Fruit fly (Drosophila melanogaster) whole organism, embryonic: Measurements from ENCODE around the gene lectin-21Ca.
A peak's percentile ranks its signal among the peaks of the same experiment; 100 is the strongest.

ENCODE experiments used
- Ada2b ChIP-seq: fragments of 200-800 bp; sonication (Bioruptor generic); IDR thresholded peaks from 2 replicates; pipeline ENCODE4 v1.3.6; 2022; ENCODE audit warnings: missing biosample characterization, missing genetic modification characterization
- Adf1 ChIP-seq: fragments of 200-800 bp; sonication (Bioruptor generic); IDR thresholded peaks from 2 replicates; pipeline ENCODE4 v1.3.6; 2022; ENCODE audit warnings: missing biosample characterization, missing genetic modification characterization
- B-H2 ChIP-seq: fragments of 200-800 bp; sonication (Bioruptor generic); optimal IDR thresholded peaks from 2 replicates; lab custom pipeline; 2018; ENCODE audit warnings: missing biosample characterization, mild to moderate bottlenecking, missing genetic modification characterization
- CG1024 ChIP-seq: fragments of 200-800 bp; sonication (Bioruptor generic); IDR thresholded peaks from 2 replicates; pipeline ENCODE4 v1.3.6; 2022; ENCODE audit warnings: missing biosample characterization, missing genetic modification characterization
- CG11456 ChIP-seq: fragments of 200-800 bp; sonication (Bioruptor generic); IDR thresholded peaks from 3 replicates; pipeline ENCODE4 v1.3.6; 2022; ENCODE audit warnings: missing biosample characterization, missing genetic modification characterization
- CG11504 ChIP-seq: fragments of 200-800 bp; sonication (Bioruptor generic); optimal IDR thresholded peaks from 3 replicates; lab custom pipeline; 2019; ENCODE audit warnings: missing biosample characterization, mild to moderate bottlenecking, missing genetic modification characterization, moderate library complexity
- CG1233 ChIP-seq: fragments of 200-800 bp; sonication (Bioruptor generic); optimal IDR thresholded peaks from 4 replicates; lab custom pipeline; 2018; ENCODE audit warnings: missing biosample characterization, mild to moderate bottlenecking, missing genetic modification characterization
- CG13775 ChIP-seq: fragments of 200-800 bp; sonication (Bioruptor generic); optimal IDR thresholded peaks from 3 replicates; lab custom pipeline; 2017; ENCODE audit warnings: missing biosample characterization, mild to moderate bottlenecking, missing genetic modification characterization
- CG16815 ChIP-seq: fragments of 200-800 bp; sonication (Bioruptor generic); optimal IDR thresholded peaks from 3 replicates; lab custom pipeline; 2017; ENCODE audit warnings: missing biosample characterization, mild to moderate bottlenecking, missing genetic modification characterization
- CG17328 ChIP-seq: fragments of 200-800 bp; sonication (Bioruptor generic); IDR thresholded peaks from 2 replicates; pipeline ENCODE4 v1.3.6; 2022; ENCODE audit warnings: missing biosample characterization, missing genetic modification characterization
- CG17612 ChIP-seq: fragments of 200-800 bp; sonication (Bioruptor generic); IDR thresholded peaks from 2 replicates; pipeline ENCODE4 v1.3.6; 2022; ENCODE audit warnings: missing biosample characterization, missing genetic modification characterization
- CG17829 ChIP-seq: fragments of 200-800 bp; optimal IDR thresholded peaks from 2 replicates; lab custom pipeline; 2019; ENCODE audit warnings: missing biosample characterization, mild to moderate bottlenecking, missing genetic modification characterization, moderate library complexity
- CG18764 ChIP-seq: fragments of 200-800 bp; sonication (Bioruptor generic); optimal IDR thresholded peaks from 3 replicates; lab custom pipeline; 2016; ENCODE audit warnings: missing biosample characterization, missing genetic modification characterization
- CG2116 ChIP-seq: fragments of 200-800 bp; sonication (Bioruptor generic); optimal IDR thresholded peaks from 3 replicates; lab custom pipeline; 2018; ENCODE audit warnings: missing biosample characterization, mild to moderate bottlenecking, missing genetic modification characterization
- CG2202 ChIP-seq: fragments of 200-800 bp; sonication (Bioruptor generic); optimal IDR thresholded peaks from 2 replicates; lab custom pipeline; 2018; ENCODE audit warnings: missing biosample characterization, mild to moderate bottlenecking, missing genetic modification characterization
- CG30403 ChIP-seq: fragments of 200-800 bp; sonication (Bioruptor generic); optimal IDR thresholded peaks from 3 replicates; lab custom pipeline; 2016; ENCODE audit warnings: missing biosample characterization, missing genetic modification characterization
- CG31441 ChIP-seq: fragments of 200-800 bp; sonication (Bioruptor generic); IDR thresholded peaks from 2 replicates; pipeline ENCODE4 v1.3.6; 2022; ENCODE audit warnings: missing biosample characterization, missing genetic modification characterization
- CG33557 ChIP-seq: fragments of 200-800 bp; sonication (Bioruptor generic); optimal IDR thresholded peaks from 2 replicates; lab custom pipeline; 2019; ENCODE audit warnings: missing biosample characterization, mild to moderate bottlenecking, missing genetic modification characterization, moderate library complexity
- CG3847 ChIP-seq: fragments of 200-800 bp; sonication (Bioruptor generic); IDR thresholded peaks from 2 replicates; pipeline ENCODE4 v1.3.6; 2022; ENCODE audit warnings: missing biosample characterization, missing genetic modification characterization
- CG4424 ChIP-seq: fragments of 200-800 bp; sonication (Bioruptor generic); optimal IDR thresholded peaks from 3 replicates; lab custom pipeline; 2016; ENCODE audit warnings: missing biosample characterization, missing genetic modification characterization
- CG6654 ChIP-seq: fragments of 200-800 bp; sonication (Bioruptor generic); optimal IDR thresholded peaks from 2 replicates; lab custom pipeline; 2017; ENCODE audit warnings: missing biosample characterization, mild to moderate bottlenecking, missing genetic modification characterization
- CG8281 ChIP-seq: fragments of 200-800 bp; sonication (Bioruptor generic); optimal IDR thresholded peaks from 2 replicates; lab custom pipeline; 2018; ENCODE audit warnings: missing biosample characterization, mild to moderate bottlenecking, missing genetic modification characterization, moderate library complexity
- CG9609 ChIP-seq: fragments of 200-800 bp; sonication (Bioruptor generic); optimal IDR thresholded peaks from 3 replicates; lab custom pipeline; 2016; ENCODE audit warnings: missing biosample characterization, missing genetic modification characterization
- CHES-1-like ChIP-seq: fragments of 200-800 bp; sonication (Bioruptor generic); optimal IDR thresholded peaks from 2 replicates; lab custom pipeline; 2016; ENCODE audit warnings: missing biosample characterization, missing genetic modification characterization
- Dll ChIP-seq: fragments of 200-800 bp; sonication (Bioruptor generic); IDR thresholded peaks from 4 replicates; pipeline ENCODE4 v1.3.6; 2022; ENCODE audit warnings: missing biosample characterization, missing genetic modification characterization; ENCODE audit not compliant: partially characterized antibody
- Gsc ChIP-seq: fragments of 200-800 bp; sonication (Bioruptor generic); IDR thresholded peaks from 2 replicates; pipeline ENCODE4 v1.3.6; 2022; ENCODE audit warnings: missing biosample characterization, missing genetic modification characterization
- Hsf ChIP-seq: fragments of 200-800 bp; sonication (Bioruptor generic); optimal IDR thresholded peaks from 3 replicates; lab custom pipeline; 2016; ENCODE audit warnings: missing biosample characterization, missing genetic modification characterization
- NC2α ChIP-seq: fragments of 200-800 bp; sonication (Bioruptor generic); optimal IDR thresholded peaks from 2 replicates; lab custom pipeline; 2016; ENCODE audit warnings: missing biosample characterization, missing genetic modification characterization
- NC2β ChIP-seq: fragments of 200-800 bp; sonication (Bioruptor generic); optimal IDR thresholded peaks from 2 replicates; lab custom pipeline; 2016; ENCODE audit warnings: missing biosample characterization, missing genetic modification characterization
- Nf-YA ChIP-seq: fragments of 200-800 bp; sonication (Bioruptor generic); IDR thresholded peaks from 2 replicates; pipeline ENCODE4 v1.3.6; 2022; ENCODE audit warnings: missing biosample characterization, missing genetic modification characterization
- ab ChIP-seq: fragments of 200-800 bp; sonication (Bioruptor generic); optimal IDR thresholded peaks from 2 replicates; lab custom pipeline; 2016; ENCODE audit warnings: missing biosample characterization, missing genetic modification characterization
- bsh ChIP-seq, 2 experiments: fragments of 200-800 bp; sonication (Bioruptor generic); optimal IDR thresholded peaks; 2 replicates each; lab custom pipeline; 2017 to 2018; ENCODE audit warnings: mild to moderate bottlenecking in 2 of 2, missing biosample characterization in 2 of 2, missing genetic modification characterization in 2 of 2, moderate library complexity in 1 of 2
- cato ChIP-seq: fragments of 200-800 bp; sonication (Bioruptor generic); optimal IDR thresholded peaks from 2 replicates; lab custom pipeline; 2016; ENCODE audit warnings: missing biosample characterization, missing genetic modification characterization, borderline replicate concordance
- chif ChIP-seq, 2 experiments: fragments of 200-800 bp; sonication (Bioruptor generic); optimal IDR thresholded peaks; 3 replicates each; lab custom pipeline; 2016; ENCODE audit warnings: missing biosample characterization in 2 of 2, missing genetic modification characterization in 2 of 2
- ci ChIP-seq: fragments of 200-800 bp; sonication (Bioruptor generic); IDR thresholded peaks from 3 replicates; pipeline ENCODE4 v1.3.6; 2022; ENCODE audit warnings: missing biosample characterization, missing genetic modification characterization
- croc ChIP-seq: fragments of 200-800 bp; sonication (Bioruptor generic); conservative IDR thresholded peaks from 3 replicates; pipeline ENCODE4 v1.3.6; 2022; ENCODE audit warnings: missing biosample characterization, missing genetic modification characterization
- ems ChIP-seq: fragments of 200-800 bp; sonication (Bioruptor generic); optimal IDR thresholded peaks from 3 replicates; lab custom pipeline; 2016; ENCODE audit warnings: missing biosample characterization, missing genetic modification characterization
- fd102C ChIP-seq: fragments of 200-800 bp; sonication (Bioruptor generic); optimal IDR thresholded peaks from 2 replicates; lab custom pipeline; 2018; ENCODE audit warnings: missing biosample characterization, mild to moderate bottlenecking, missing genetic modification characterization, moderate library complexity
- gem ChIP-seq: fragments of 200-800 bp; sonication (Bioruptor generic); optimal IDR thresholded peaks from 2 replicates; lab custom pipeline; 2019; ENCODE audit warnings: missing biosample characterization, mild to moderate bottlenecking, missing genetic modification characterization, moderate library complexity
- gsb-n ChIP-seq: fragments of 200-800 bp; sonication (Bioruptor generic); optimal IDR thresholded peaks from 3 replicates; lab custom pipeline; 2018; ENCODE audit warnings: missing biosample characterization, mild to moderate bottlenecking, missing genetic modification characterization
- ken ChIP-seq: fragments of 200-800 bp; sonication (Bioruptor generic); IDR thresholded peaks from 3 replicates; pipeline ENCODE4 v1.3.6; 2022; ENCODE audit warnings: missing biosample characterization, missing genetic modification characterization
- lov ChIP-seq, 2 experiments: fragments of 200-800 bp in 1 of 2; fragments of >200 bp in 1 of 2; sonication (Bioruptor generic) in 1 of 2; IDR thresholded peaks in 1 of 2; optimal IDR thresholded peaks in 1 of 2; 2 replicates in 1 of 2; 3 replicates in 1 of 2; pipeline versions ENCODE4 v1.3.6 to Lab custom; 2017 to 2022; ENCODE audit warnings: missing biosample characterization in 1 of 2, missing genetic modification characterization in 1 of 2
- maf-S ChIP-seq: fragments of 200-800 bp; sonication (Bioruptor generic); optimal IDR thresholded peaks from 2 replicates; lab custom pipeline; 2016; ENCODE audit warnings: missing biosample characterization, missing genetic modification characterization
- onecut ChIP-seq: fragments of 200-800 bp; sonication (Bioruptor generic); IDR thresholded peaks from 2 replicates; pipeline ENCODE4 v1.3.6; 2022; ENCODE audit warnings: missing biosample characterization, missing genetic modification characterization
- prd ChIP-seq, 3 experiments: fragments of >200 bp in 2 of 3; fragments of 200-800 bp in 1 of 3; sonication (Bioruptor generic) in 1 of 3; optimal IDR thresholded peaks in 2 of 3; IDR thresholded peaks in 1 of 3; 2 replicates in 2 of 3; 3 replicates in 1 of 3; pipeline versions ENCODE4 v1.3.6 to Lab custom; 2017 to 2022; ENCODE audit warnings: missing biosample characterization in 1 of 3, missing genetic modification characterization in 1 of 3
- sens ChIP-seq: fragments of 200-800 bp; sonication (Bioruptor generic); peaks from one replicate; lab custom pipeline; 2016; ENCODE audit warnings: missing biosample characterization, missing genetic modification characterization
- tin ChIP-seq: fragments of 200-800 bp; sonication (Bioruptor generic); optimal IDR thresholded peaks from 3 replicates; lab custom pipeline; 2016; ENCODE audit warnings: missing biosample characterization, missing genetic modification characterization
- trem ChIP-seq: fragments of 200-800 bp; optimal IDR thresholded peaks from 3 replicates; lab custom pipeline; 2019; ENCODE audit warnings: missing biosample characterization, mild to moderate bottlenecking, missing genetic modification characterization, moderate library complexity
- ttk ChIP-seq: fragments of 200-800 bp; sonication (Bioruptor generic); IDR thresholded peaks from 2 replicates; pipeline ENCODE4 v2.1.2; 2022; ENCODE audit warnings: missing biosample characterization, missing genetic modification characterization
- vvl ChIP-seq: fragments of 200-800 bp; sonication (Bioruptor generic); IDR thresholded peaks from 2 replicates; pipeline ENCODE4 v1.3.6; 2022; ENCODE audit warnings: missing biosample characterization, missing genetic modification characterization

lectin-21Ca gene

DNA sequence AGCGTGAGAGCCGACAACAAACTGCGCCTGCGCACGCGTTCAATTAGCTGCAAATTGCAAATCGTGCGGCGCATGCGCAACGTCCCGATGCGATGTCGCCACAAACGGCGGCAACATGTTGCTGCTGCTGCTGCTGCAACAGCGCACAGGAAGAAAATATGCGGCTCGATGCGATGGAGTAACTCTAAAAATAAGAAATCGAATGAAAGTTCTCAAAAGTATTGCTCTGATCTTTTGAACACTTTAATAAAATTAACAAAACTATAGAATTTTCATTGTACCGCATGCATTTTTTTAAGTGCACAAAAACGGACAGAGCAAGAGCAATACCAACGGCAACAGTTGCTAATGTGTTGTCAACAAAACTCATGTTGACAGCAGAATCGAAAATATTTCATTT is 18.3 kb upstream of the lectin-21Ca start (continued):
- TF ChIP-seq ttk (GFP tag; lab: Robert Waterston, UW) (0 out of 2 replicates have a peak, but pooled peaks have one; percentile 27), gem (tag; lab: Kevin White, UChicago) (peak; percentile 67), croc (peak; percentile 31; the same call in 1 of the 3 replicates), CG18764 (GFP tag; lab: Kevin White, UChicago) (peak; percentile 12), CHES-1-like (GFP tag; lab: Kevin White, UChicago) (peak; percentile 15), ems (GFP tag; lab: Kevin White, UChicago) (no peak), lov (optimal IDR thresholded peaks at IDR 0.05; lab: Kevin White, UChicago) (no peak), lov (GFP tag; IDR thresholded peaks at IDR 0.05; lab: Robert Waterston, UW) (0 out of 3 replicates have a peak, but pooled peaks have one; percentile 51), B-H2 (GFP tag; lab: Kevin White, UChicago) (no peak), onecut (GFP tag; lab: Robert Waterston, UW) (no peak), CG17612 (GFP tag; lab: Robert Waterston, UW) (no peak), fd102C (GFP tag; lab: Kevin White, UChicago) (peak; percentile 22), vvl (GFP tag; lab: Robert Waterston, UW) (peak; percentile 27; the same call in 1 of the 2 replicates), bsh (GFP tag; optimal IDR thresholded peaks at IDR 0.05; lab: Kevin White, UChicago) (peak; percentile 60 to 64), CG9609 (GFP tag; lab: Kevin White, UChicago) (peak; percentile 14), ab (no peak), ken (GFP tag; lab: Robert Waterston, UW) (0 out of 3 replicates have a peak, but pooled peaks have one; percentile 48), CG1024 (GFP tag; lab: Robert Waterston, UW) (0 out of 2 replicates have a peak, but pooled peaks have one; percentile 14), Adf1 (no peak), CG11504 (tag; lab: Kevin White, UChicago) (peak; percentile 89), Dll (GFP tag; lab: Robert Waterston, UW) (no peak), chif (GFP tag; optimal IDR thresholded peaks at IDR 0.05; lab: Kevin White, UChicago) (peak; percentile 25 to 58), tin (GFP tag; lab: Kevin White, UChicago) (peak; percentile 17), CG11456 (GFP tag; lab: Robert Waterston, UW) (no peak), prd (optimal IDR thresholded peaks at IDR 0.05; lab: Kevin White, UChicago) (no peak), prd (GFP tag; IDR thresholded peaks at IDR 0.05; lab: Robert Waterston, UW) (peak; percentile 89), CG31441 (peak; percentile 40; the same call in 1 of the 2 replicates), gsb-n (tag; lab: Kevin White, UChicago) (peak; percentile 35), sens (GFP tag; lab: Kevin White, UChicago) (peak; percentile 75), CG6654 (no peak), NC2β (GFP tag; lab: Kevin White, UChicago) (peak; percentile 69), maf-S (GFP tag; lab: Kevin White, UChicago) (no peak), cato (GFP tag; lab: Kevin White, UChicago) (peak; percentile 16), CG2116 (no peak), CG33557 (GFP tag; lab: Kevin White, UChicago) (peak; percentile 57), CG2202 (tag; lab: Kevin White, UChicago) (peak; percentile 39), CG4424 (GFP tag; lab: Kevin White, UChicago) (peak; percentile 29), CG16815 (GFP tag; lab: Kevin White, UChicago) (peak; percentile 67), CG30403 (GFP tag; lab: Kevin White, UChicago) (peak; percentile 33), CG17829 (tag; lab: Kevin White, UChicago) (peak; percentile 63), CG17328 (GFP tag; lab: Robert Waterston, UW) (peak; percentile 65), NC2α (no peak), Gsc (GFP tag; lab: Robert Waterston, UW) (peak; percentile 41), CG13775 (GFP tag; lab: Kevin White, UChicago) (peak; percentile 36), trem (peak; percentile 43), ci (GFP tag; lab: Robert Waterston, UW) (peak; percentile 68; the same call in 2 of the 3 replicates), Hsf (GFP tag; lab: Kevin White, UChicago) (peak; percentile 42), CG8281 (no peak), Ada2b (no peak), CG3847 (GFP tag; lab: Robert Waterston, UW) (peak; percentile 16; the same call in 1 of the 2 replicates), Nf-YA (GFP tag; lab: Robert Waterston, UW) (0 out of 2 replicates have a peak, but pooled peaks have one; percentile 16), CG1233 (GFP tag; lab: Kevin White, UChicago) (peak; percentile 5)
